Fruit fly (Drosophila melanogaster) whole organism: ENCODE results near the gene CG14971.

Source experiments
- Dll ChIP-seq: fragments of >200 bp; optimal IDR thresholded peaks from 2 replicates; lab custom pipeline; 2017
- pan ChIP-seq: fragments of >200 bp; optimal IDR thresholded peaks from 2 replicates; lab custom pipeline; 2017
- usp ChIP-seq: fragments of >200 bp; optimal IDR thresholded peaks from 2 replicates; lab custom pipeline; 2017; ENCODE audit warnings: missing biosample characterization, missing genetic modification characterization, mixed read lengths

DNA sequence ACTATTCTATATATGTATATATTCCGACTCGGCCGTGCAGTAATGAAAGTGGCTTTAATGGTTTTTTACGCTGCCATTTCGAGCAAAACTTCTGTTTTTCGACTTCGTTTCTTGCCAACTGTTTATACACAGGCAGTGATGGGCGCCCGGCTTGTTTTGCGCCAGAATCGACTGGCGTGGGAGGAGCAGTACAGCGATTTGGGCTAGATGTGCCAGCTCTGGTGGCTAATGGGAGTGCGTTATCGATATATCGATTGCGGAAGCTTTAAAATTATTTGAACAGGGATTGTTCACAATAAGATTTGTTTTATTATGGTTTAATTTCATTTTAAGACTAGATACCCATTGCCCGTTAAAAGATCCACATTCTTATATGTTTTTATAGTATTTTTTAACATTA is at the start of gene CG14971:
- TF ChIP-seq pan (lab: Kevin White, UChicago) (no peak), Dll (lab: Kevin White, UChicago) (no peak), usp (GFP tag; lab: Kevin White, UChicago) (no peak)
